Worm (Caenorhabditis elegans) whole organism, midembryonic: ENCODE measurements around the gene F10D7.3.

Source experiments
- T22C8.4 ChIP-seq: fragments of 200-800 bp; sonication (Bioruptor generic); IDR thresholded peaks from 2 replicates; pipeline ENCODE4 v1.3.6; 2022; ENCODE audit warnings: missing genetic modification characterization, missing compliant biosample characterization
- cog-1 ChIP-seq: sonication (generic microtip); optimal IDR thresholded peaks from 2 replicates; lab custom pipeline; 2016; ENCODE audit warnings: missing genetic modification characterization, missing compliant biosample characterization
- flt-1 ChIP-seq: fragments of 200-800 bp; sonication (Bioruptor generic); IDR thresholded peaks from 2 replicates; pipeline ENCODE4 v1.3.6; 2022; ENCODE audit warnings: missing genetic modification characterization, missing compliant biosample characterization
- klf-2 ChIP-seq: fragments of 200-800 bp; sonication (Bioruptor generic); conservative IDR thresholded peaks from 2 replicates; pipeline ENCODE4 v1.3.6; 2022; ENCODE audit warnings: missing genetic modification reagents, missing genetic modification characterization, missing compliant biosample characterization
- med-1 ChIP-seq: sonication (generic microtip); optimal IDR thresholded peaks from 2 replicates; lab custom pipeline; 2017; ENCODE audit warnings: missing genetic modification characterization, mild to moderate bottlenecking, missing compliant biosample characterization, antibody characterized with exemption, missing genetic modification reagents; ENCODE audit not compliant: insufficient read depth
- ref-1 ChIP-seq: fragments of 200-800 bp; sonication (Bioruptor generic); conservative IDR thresholded peaks from 2 replicates; pipeline ENCODE4 v1.3.6; 2022; ENCODE audit warnings: missing genetic modification reagents, missing genetic modification characterization, missing compliant biosample characterization
- tab-1 ChIP-seq: fragments of 200-800 bp; sonication (Bioruptor generic); IDR thresholded peaks from 2 replicates; pipeline ENCODE4 v1.3.6; 2022; ENCODE audit warnings: missing genetic modification characterization, missing compliant biosample characterization
- ztf-23 ChIP-seq: fragments of 200-800 bp; sonication (Bioruptor generic); IDR thresholded peaks from 2 replicates; pipeline ENCODE4 v1.3.6; 2022; ENCODE audit warnings: missing genetic modification reagents, missing genetic modification characterization, missing compliant biosample characterization
- ztf-29 ChIP-seq: fragments of 200-800 bp; sonication (Bioruptor generic); IDR thresholded peaks from 2 replicates; pipeline ENCODE4 v1.3.6; 2022; ENCODE audit warnings: missing genetic modification reagents, missing genetic modification characterization, missing compliant biosample characterization

Gene F10D7.3

DNA sequence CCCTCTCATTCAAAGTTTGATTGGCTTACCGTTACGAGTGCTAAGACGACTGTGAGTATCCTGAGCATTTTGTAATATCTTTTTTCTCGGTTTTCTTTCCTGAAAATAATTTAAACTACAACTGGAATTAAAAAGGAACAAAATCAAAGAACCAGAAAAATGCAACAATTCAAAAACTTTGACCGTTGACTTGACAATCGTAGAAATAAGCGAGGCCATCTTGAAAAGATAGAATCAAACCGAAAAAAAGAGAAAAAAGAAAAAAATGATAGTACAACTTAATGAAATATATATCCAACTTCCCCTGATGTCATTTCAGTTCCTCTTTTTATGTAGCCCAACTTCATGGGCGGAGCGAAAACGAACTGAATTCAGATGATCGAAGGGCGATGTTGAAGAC lies at the start of gene F10D7.3:
TSS of gene F10D7.3 (minus strand) at position 101 of the 400 bp plus-strand sequence.
- TF ChIP-seq T22C8.4 (GFP tag; lab: Robert Waterston, UW) (no peak), ztf-23 (GFP tag; lab: Robert Waterston, UW) (no peak), ref-1 (GFP tag; lab: Robert Waterston, UW) (no peak), tab-1 (GFP tag; lab: Robert Waterston, UW) (no peak), ztf-29 (GFP tag; lab: Robert Waterston, UW) (no peak), klf-2 (GFP tag; lab: Robert Waterston, UW) (no peak), flt-1 (GFP tag; lab: Robert Waterston, UW) (no peak), med-1 (GFP tag; lab: Kevin White, UChicago) (no peak), cog-1 (no peak)

ce11 chrX:17423894-17424594 lies 49.6 kb upstream of the F10D7.3 start:
- TF ChIP-seq T22C8.4 (GFP tag; lab: Robert Waterston, UW) (no peak), ztf-29 (GFP tag; lab: Robert Waterston, UW) (no peak)

DNA sequence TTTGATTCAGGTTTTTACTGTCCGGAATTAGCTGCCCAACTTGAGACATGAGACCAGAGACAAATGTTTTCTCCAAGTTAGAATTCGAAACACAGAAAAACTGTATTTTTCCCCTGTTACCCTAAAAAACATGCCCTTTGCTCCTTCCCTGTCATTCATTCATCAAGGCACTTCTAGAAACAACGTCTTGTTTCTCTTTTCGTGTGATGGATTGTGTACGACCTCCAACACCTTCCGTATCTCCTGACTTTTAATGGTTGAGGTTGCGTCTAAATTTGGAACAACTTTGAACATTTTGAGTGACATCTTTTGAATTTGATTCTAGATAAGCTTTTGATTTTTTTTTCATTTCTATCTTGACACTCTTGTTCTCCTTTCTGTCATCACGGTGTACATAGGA lies 48.2 kb upstream of the F10D7.3 start:
- no peak for TF ChIP-seq cog-1
- no peak for TF ChIP-seq ref-1 (GFP tag; lab: Robert Waterston, UW)

DNA sequence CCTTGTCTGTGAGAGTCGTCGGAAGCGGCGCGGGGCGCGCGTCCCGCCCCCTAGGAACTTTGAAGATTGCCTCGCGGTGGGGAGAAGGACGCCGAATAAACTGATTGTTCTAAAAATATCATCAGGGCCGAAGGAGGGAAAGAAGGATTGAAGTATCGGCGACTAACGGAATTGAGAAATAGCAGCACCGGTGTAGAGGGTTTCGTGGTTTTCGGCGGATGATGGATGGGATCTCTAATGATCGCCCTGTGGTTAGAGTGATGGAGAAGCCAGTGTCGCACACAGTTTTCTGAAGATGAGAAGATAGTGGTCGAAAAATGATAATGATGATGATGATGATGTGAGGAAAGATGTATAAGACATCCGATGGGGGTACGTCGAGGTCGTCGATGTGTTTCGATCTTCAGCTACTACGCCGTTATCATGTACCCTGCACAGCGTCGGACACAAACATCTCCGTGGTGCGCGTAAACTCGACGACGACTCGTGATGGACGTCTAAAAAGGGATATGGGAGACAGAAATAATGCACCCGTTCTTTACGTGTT lies 47.2 kb upstream of the F10D7.3 start, which contains the start of gene osm-11:
TSS of gene osm-11 (minus strand) at position 51 of the 547 bp plus-strand sequence.
- TF ChIP-seq tab-1 (GFP tag; lab: Robert Waterston, UW) (0 out of 2 replicates have a peak, but pooled peaks have one; percentile 26), cog-1 (no peak)

- TF ChIP-seq tab-1 (GFP tag; lab: Robert Waterston, UW) (no peak), ztf-29 (GFP tag; lab: Robert Waterston, UW) (no peak), med-1 (GFP tag; lab: Kevin White, UChicago) (no peak), ref-1 (GFP tag; lab: Robert Waterston, UW) (no peak), flt-1 (GFP tag; lab: Robert Waterston, UW) (no peak), klf-2 (GFP tag; lab: Robert Waterston, UW) (no peak), cog-1 (no peak), T22C8.4 (GFP tag; lab: Robert Waterston, UW) (no peak)
Measured at ce11 chrX:17420585-17421459, 46.4 kb upstream of the F10D7.3 start.

DNA sequence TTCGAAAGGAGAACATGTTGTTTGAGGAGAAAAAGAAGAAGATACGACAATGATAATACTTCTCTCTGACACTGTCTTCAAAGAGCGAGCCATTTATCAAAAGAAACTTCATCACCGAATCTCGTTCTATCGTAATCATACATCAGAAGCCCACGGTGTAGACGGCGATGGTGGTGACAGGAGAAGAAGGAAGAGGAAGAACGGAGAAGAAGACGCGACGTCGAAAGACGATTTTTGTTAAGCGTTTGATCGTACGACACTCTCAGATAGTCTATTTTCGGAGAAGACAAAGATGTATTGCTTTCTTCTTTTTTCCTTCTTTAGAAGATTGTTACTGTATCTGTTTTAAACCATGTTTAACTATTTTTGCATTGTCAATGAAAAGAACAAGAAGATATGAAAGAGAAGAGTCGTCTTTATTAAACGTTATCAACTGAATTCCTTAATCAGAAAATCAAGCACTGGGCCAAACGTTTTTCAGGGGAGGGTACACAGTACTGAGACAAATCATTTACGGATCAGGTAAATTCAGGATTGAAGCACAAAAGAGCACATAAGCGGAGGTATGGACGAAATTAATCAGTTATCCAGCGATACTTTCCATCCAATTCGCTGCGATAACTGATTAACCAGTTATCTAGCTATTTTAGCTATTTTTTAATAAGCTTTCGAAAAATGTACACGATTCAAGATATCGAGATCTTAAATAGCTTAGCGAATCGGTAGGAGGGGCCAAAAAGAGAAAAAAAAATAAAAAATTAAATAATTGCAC lies 45.6 kb upstream of the F10D7.3 start:
- no peak for TF ChIP-seq ref-1 (GFP tag; lab: Robert Waterston, UW)
- no peak for TF ChIP-seq flt-1 (GFP tag; lab: Robert Waterston, UW)

ce11 chrX:17417505-17418004 lies 43.1 kb upstream of the F10D7.3 start:
- no peak for TF ChIP-seq flt-1 (GFP tag; lab: Robert Waterston, UW)
- no peak for TF ChIP-seq cog-1
- no peak for TF ChIP-seq ztf-29 (GFP tag; lab: Robert Waterston, UW)
- no peak for TF ChIP-seq tab-1 (GFP tag; lab: Robert Waterston, UW)
- TF ChIP-seq klf-2 (GFP tag; lab: Robert Waterston, UW): no peak
- TF ChIP-seq ztf-23 (GFP tag; lab: Robert Waterston, UW): no peak
- TF ChIP-seq med-1 (GFP tag; lab: Kevin White, UChicago): no peak
- TF ChIP-seq ref-1 (GFP tag; lab: Robert Waterston, UW): no peak
- no peak for TF ChIP-seq T22C8.4 (GFP tag; lab: Robert Waterston, UW)

DNA sequence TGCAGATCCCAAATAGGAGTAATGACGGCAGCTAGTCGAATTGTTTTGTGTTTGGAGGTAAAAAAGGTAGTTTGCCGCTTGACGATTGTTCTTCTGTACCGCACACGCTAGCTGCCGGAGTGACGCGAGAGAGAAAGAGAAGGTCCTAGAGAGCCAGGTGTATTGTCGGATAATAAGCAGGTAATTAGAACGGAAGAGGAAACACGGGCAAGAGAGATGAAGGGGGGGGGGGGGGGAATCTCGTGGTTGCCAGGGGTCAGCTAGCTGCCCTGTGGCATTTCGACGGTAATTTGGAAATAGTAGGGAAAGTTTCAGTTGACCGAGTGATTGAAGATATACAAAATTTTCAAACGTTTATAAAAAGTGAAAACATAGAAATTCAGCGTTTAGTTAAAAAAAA lies 39.4 kb upstream of the F10D7.3 start, which contains the start of gene crb-1:
TSS of gene crb-1 (minus strand) at position 147 of the 400 bp plus-strand sequence.
- TF ChIP-seq tab-1 (GFP tag; lab: Robert Waterston, UW) (no peak), klf-2 (GFP tag; lab: Robert Waterston, UW) (no peak), flt-1 (GFP tag; lab: Robert Waterston, UW) (no peak)

DNA sequence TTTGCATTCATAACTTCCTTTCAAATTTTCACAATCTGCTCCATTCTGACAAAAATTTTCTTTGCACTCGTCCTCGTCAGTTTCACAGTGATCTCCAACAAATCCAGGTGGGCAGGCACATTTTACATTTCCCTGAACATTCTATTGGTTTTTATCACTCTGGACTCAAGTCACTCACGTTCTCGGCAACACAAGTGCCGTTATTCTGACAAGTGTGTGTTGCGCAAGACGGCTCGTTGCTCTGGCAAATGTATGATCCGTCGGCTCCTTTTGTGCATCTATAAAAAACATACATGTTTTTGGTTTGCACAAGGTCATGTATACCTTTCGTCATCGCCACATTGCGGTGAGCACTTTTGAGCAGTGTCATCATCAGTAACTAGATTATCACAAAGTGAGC lies 38.2 kb upstream of the F10D7.3 start:
- TF ChIP-seq ztf-23 (GFP tag; lab: Robert Waterston, UW) (no peak), med-1 (GFP tag; lab: Kevin White, UChicago) (no peak), T22C8.4 (GFP tag; lab: Robert Waterston, UW) (no peak), ref-1 (GFP tag; lab: Robert Waterston, UW) (no peak), cog-1 (no peak)
